Worm (Caenorhabditis elegans) whole organism, young adult: Measurements from ENCODE around the gene irld-3.

Experiments used
- C17E4.6 ChIP-seq: fragments of 200-800 bp; sonication (Bioruptor generic); IDR thresholded peaks from 2 replicates; pipeline ENCODE4 v1.3.6; 2022; ENCODE audit warnings: missing genetic modification reagents, missing genetic modification characterization, missing compliant biosample characterization
- F39B2.1 ChIP-seq: fragments of 200-800 bp; sonication (Bioruptor generic); IDR thresholded peaks from 2 replicates; pipeline ENCODE4 v1.3.6; 2022; ENCODE audit warnings: missing genetic modification reagents, missing genetic modification characterization, missing compliant biosample characterization
- Y53F4B.3 ChIP-seq: fragments of 200-800 bp; sonication (Bioruptor generic); IDR thresholded peaks from 2 replicates; pipeline ENCODE4 v1.3.6; 2022; ENCODE audit warnings: missing genetic modification reagents, missing genetic modification characterization, missing compliant biosample characterization
- attf-3 ChIP-seq: fragments of 200-800 bp; sonication (Bioruptor generic); conservative IDR thresholded peaks from 2 replicates; pipeline ENCODE4 v1.3.6; 2022; ENCODE audit warnings: missing genetic modification reagents, missing genetic modification characterization, missing compliant biosample characterization
- egrh-3 ChIP-seq: fragments of 200-800 bp; sonication (Bioruptor generic); IDR thresholded peaks from 2 replicates; pipeline ENCODE4 v1.3.6; 2022; ENCODE audit warnings: missing genetic modification reagents, missing genetic modification characterization, missing compliant biosample characterization
- him-1 ChIP-seq: sonication (generic microtip); optimal IDR thresholded peaks from 2 replicates; lab custom pipeline; 2016; ENCODE audit warnings: missing genotype, missing genetic modification reagents, missing genetic modification characterization, missing compliant biosample characterization
- hmg-1.2 ChIP-seq: fragments of 200-800 bp; sonication (Bioruptor generic); IDR thresholded peaks from 2 replicates; pipeline ENCODE4 v1.3.6; 2022; ENCODE audit warnings: missing genetic modification reagents, missing genetic modification characterization, missing compliant biosample characterization
- lir-1 ChIP-seq: fragments of 200-800 bp; sonication (Bioruptor generic); conservative IDR thresholded peaks from 2 replicates; pipeline ENCODE4 v1.3.6; 2022; ENCODE audit warnings: missing genetic modification reagents, missing genetic modification characterization, missing compliant biosample characterization
- snpc-4 ChIP-seq, 5 experiments: fragments of 150-350 bp in 1 of 5; sonication (generic microtip) in 4 of 5; optimal IDR thresholded peaks; 2 replicates each; lab custom pipeline; 2014 to 2018; ENCODE audit warnings: missing genetic modification characterization in 5 of 5, missing biosample characterization in 3 of 5, antibody characterized with exemption in 2 of 5, mild to moderate bottlenecking in 2 of 5, missing compliant biosample characterization in 2 of 5, missing genotype in 2 of 5, moderate library complexity in 2 of 5, missing genetic modification reagents in 1 of 5
- unc-62 ChIP-seq: fragments of 150-350 bp; optimal IDR thresholded peaks from 2 replicates; lab custom pipeline; 2014; ENCODE audit warnings: missing biosample characterization, missing genetic modification reagents, missing genetic modification characterization

DNA sequence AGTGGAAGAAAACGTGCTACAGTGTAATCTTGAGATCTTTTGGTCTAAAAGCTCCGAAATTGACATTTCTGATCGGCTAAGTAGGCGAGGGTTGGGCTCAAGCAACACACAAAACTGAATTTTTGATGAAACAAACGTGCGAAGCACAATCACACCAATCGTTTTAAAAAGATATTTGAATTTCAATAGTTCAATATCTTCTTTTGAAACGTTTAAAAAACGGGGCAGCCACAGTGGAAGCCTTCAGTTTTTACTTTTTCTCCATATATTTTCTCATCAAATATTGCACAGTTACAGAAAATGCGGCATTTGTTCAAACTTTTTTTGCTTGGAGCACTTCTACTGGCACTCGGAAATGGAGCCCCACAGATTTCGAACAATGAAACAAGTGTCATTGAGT, 27.9 kb upstream of the irld-3 start, which contains the start of gene C36C5.4:
- TF ChIP-seq egrh-3 (GFP tag; lab: Robert Waterston, UW) (no peak), snpc-4 (GFP tag; optimal IDR thresholded peaks at IDR 0.05; lab: Kevin White, UChicago) (no peak), snpc-4 (tag; optimal IDR thresholded peaks at IDR 0.05; lab: Kevin White, UChicago) (no peak), Y53F4B.3 (GFP tag; lab: Robert Waterston, UW) (no peak), C17E4.6 (GFP tag; lab: Robert Waterston, UW) (no peak), hmg-1.2 (GFP tag; lab: Robert Waterston, UW) (no peak), attf-3 (no peak), lir-1 (GFP tag; lab: Robert Waterston, UW) (no peak), unc-62 (GFP tag; lab: Kevin White, UChicago) (no peak), him-1 (tag; lab: Kevin White, UChicago) (no peak), F39B2.1 (GFP tag; lab: Robert Waterston, UW) (no peak)
